Fruit fly (Drosophila melanogaster): Measurements from ENCODE around the gene Prp16.

DNA sequence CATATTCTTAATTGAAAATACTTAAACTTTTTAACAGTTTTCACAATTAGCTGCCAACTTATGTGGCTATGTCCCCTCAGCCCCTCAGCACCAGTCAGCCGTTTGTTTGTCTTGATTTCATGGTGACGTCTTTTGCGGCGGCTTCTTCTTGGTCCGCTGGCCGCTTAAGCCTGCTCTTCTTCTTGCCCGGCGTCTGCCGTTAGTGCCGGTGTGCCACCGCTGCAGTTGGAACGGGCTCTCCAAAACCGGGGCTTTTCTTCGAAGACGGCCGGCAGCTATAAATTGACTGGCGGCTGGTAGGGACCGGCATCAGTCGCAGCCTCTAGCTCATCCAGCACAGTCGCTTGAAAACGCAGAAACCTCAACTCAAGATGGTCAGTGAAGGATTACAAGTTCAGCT lies 26.7 kb upstream of the Prp16 start, which contains the start of gene CG1368:
- no peak for TF ChIP-seq CG11617 (GFP tag; optimal IDR thresholded peaks at IDR 0.05)
- TF ChIP-seq Mnt (GFP tag; optimal IDR thresholded peaks at IDR 0.05): no peak
- TF ChIP-seq CG14711 (tag; optimal IDR thresholded peaks at IDR 0.05): no peak
- no peak for TF ChIP-seq bab1 (GFP tag; optimal IDR thresholded peaks at IDR 0.05)
- TF ChIP-seq pad (GFP tag; optimal IDR thresholded peaks at IDR 0.05): no peak
- TF ChIP-seq CG5204 (GFP tag; optimal IDR thresholded peaks at IDR 0.05): no peak
- TF ChIP-seq CG7045 (GFP tag; optimal IDR thresholded peaks at IDR 0.05): no peak
- no peak for TF ChIP-seq Crg-1 (GFP tag; optimal IDR thresholded peaks at IDR 0.05)
- no peak for TF ChIP-seq CG1620 (GFP tag; optimal IDR thresholded peaks at IDR 0.05)
- no peak for TF ChIP-seq kay (GFP tag; ENCODE audit: borderline replicate concordance)
- TF ChIP-seq CG7101 (tag; optimal IDR thresholded peaks at IDR 0.05): no peak

All from whole organism, adult.